Fruit fly (Drosophila melanogaster): ENCODE measurements around the gene Ski6.

DNA sequence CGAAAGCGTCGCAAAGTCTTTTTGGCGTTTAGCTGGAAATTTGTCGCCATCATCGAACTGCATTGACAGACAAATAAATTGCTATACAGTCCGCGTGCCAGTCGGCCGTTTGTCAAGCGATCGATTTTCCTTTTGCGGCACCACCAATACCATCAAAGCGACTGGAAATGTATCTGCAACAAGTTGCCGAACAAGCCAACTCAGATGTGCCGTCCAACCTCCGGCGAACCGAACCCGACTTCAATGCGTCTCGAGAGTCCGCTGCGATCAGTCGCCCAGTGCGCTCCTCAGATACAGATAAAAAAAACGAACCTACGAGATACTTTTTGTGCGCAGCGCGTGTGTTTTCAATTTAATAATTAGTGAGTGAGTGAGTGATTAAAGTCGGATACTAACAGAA is 44.4 kb upstream of the Ski6 start:
- TF ChIP-seq fru (GFP tag; optimal IDR thresholded peaks at IDR 0.05) = no peak
- TF ChIP-seq h (GFP tag; optimal IDR thresholded peaks at IDR 0.05) = no peak
- TF ChIP-seq pan (optimal IDR thresholded peaks at IDR 0.05) = no peak
- TF ChIP-seq Dfd (GFP tag; optimal IDR thresholded peaks at IDR 0.05) = no peak
- TF ChIP-seq psq (GFP tag; optimal IDR thresholded peaks at IDR 0.05) = no peak
- no peak for TF ChIP-seq OdsH (GFP tag; optimal IDR thresholded peaks at IDR 0.05)
- TF ChIP-seq Abd-B (GFP tag; optimal IDR thresholded peaks at IDR 0.05) = no peak
- no peak for TF ChIP-seq Hr78 (GFP tag; optimal IDR thresholded peaks at IDR 0.05)
- no peak for TF ChIP-seq Mio (GFP tag; optimal IDR thresholded peaks at IDR 0.05)

Data from whole organism, wandering third instar larva.